Worm (Caenorhabditis elegans): ENCODE measurements around the gene skp-1.

DNA sequence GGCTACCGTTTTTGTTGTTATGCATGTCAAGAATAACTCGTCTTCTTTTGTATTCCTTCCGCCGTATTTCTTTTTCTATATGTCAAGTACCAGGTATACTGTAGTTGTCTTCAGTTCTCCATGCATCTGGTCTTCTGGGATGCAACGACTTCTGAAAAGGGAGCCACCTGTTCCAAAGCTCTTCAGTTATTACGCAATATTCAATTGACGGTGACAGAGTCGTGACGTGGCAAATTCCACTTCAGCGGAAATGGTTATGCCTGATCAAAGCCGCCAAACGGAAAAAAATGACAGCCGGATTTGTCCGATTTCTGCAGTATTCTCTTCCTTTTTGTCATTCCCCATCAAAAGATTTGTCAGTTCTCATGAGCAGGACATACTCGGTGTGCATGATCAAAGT is 11.2 kb downstream of the skp-1 start:
- TF ChIP-seq snpc-4 (tag; optimal IDR thresholded peaks at IDR 0.05), result no peak
- no peak for TF ChIP-seq lsy-2 (tag; optimal IDR thresholded peaks at IDR 0.05)
- TF ChIP-seq fos-1 (tag; optimal IDR thresholded peaks at IDR 0.05), result no peak
- TF ChIP-seq aly-2 (tag; optimal IDR thresholded peaks at IDR 0.05), result no peak
- no peak for TF ChIP-seq elt-1 (tag; optimal IDR thresholded peaks at IDR 0.05)
- TF ChIP-seq lin-13 (GFP tag; optimal IDR thresholded peaks at IDR 0.05), result no peak

All from whole organism, L2 larva.